Worm (Caenorhabditis elegans) whole organism, early embryonic: ENCODE measurements around the gene parp-2.

ENCODE experiments used
- flt-1 ChIP-seq: fragments of 200-800 bp; sonication (Bioruptor generic); IDR thresholded peaks from 2 replicates; pipeline ENCODE4 v1.3.6; 2022; ENCODE audit warnings: missing genetic modification characterization, missing compliant biosample characterization
- tbx-37 ChIP-seq: fragments of 200-800 bp; sonication (Bioruptor generic); conservative IDR thresholded peaks from 2 replicates; pipeline ENCODE4 v1.3.6; 2022; ENCODE audit warnings: missing genetic modification reagents, missing genetic modification characterization, missing compliant biosample characterization

- TF ChIP-seq flt-1 (GFP tag; lab: Robert Waterston, UW) (peak; percentile 95), tbx-37 (peak; percentile 92)
These were observed 26.8 kb upstream of the parp-2 start for ce11 chrII:9566045-9566444.
